Fruit fly (Drosophila melanogaster) whole organism, embryonic: ENCODE measurements around the gene CG45079.
A peak's percentile ranks its signal among the peaks of the same experiment; 100 is the strongest.

Experiments
- Adf1 ChIP-seq: fragments of 200-800 bp; sonication (Bioruptor generic); IDR thresholded peaks from 2 replicates; pipeline ENCODE4 v1.3.6; 2022; ENCODE audit warnings: missing biosample characterization, missing genetic modification characterization
- CG11093 ChIP-seq: fragments of 200-800 bp; sonication (Bioruptor generic); IDR thresholded peaks from 3 replicates; pipeline ENCODE4 v1.3.6; 2022; ENCODE audit warnings: missing biosample characterization, missing genetic modification characterization
- CG12219 ChIP-seq: fragments of 200-800 bp; sonication (Bioruptor generic); optimal IDR thresholded peaks from 3 replicates; lab custom pipeline; 2018; ENCODE audit warnings: missing biosample characterization, mild to moderate bottlenecking, missing genetic modification characterization
- CG12942 ChIP-seq: fragments of 200-800 bp; sonication (Bioruptor generic); optimal IDR thresholded peaks from 3 replicates; lab custom pipeline; 2016; ENCODE audit warnings: missing biosample characterization, missing genetic modification characterization
- CG14860 ChIP-seq: fragments of 200-800 bp; sonication (Bioruptor generic); IDR thresholded peaks from 3 replicates; pipeline ENCODE4 v1.3.6; 2022; ENCODE audit warnings: missing biosample characterization, missing genetic modification characterization; ENCODE audit not compliant: partially characterized antibody
- CG15479 ChIP-seq: fragments of 200-800 bp; sonication (Bioruptor generic); optimal IDR thresholded peaks from 3 replicates; lab custom pipeline; 2019; ENCODE audit warnings: missing biosample characterization, mild to moderate bottlenecking, missing genetic modification characterization, moderate library complexity
- CG16813 ChIP-seq: fragments of 200-800 bp; sonication (Bioruptor generic); IDR thresholded peaks from 3 replicates; pipeline ENCODE4 v1.3.6; 2022; ENCODE audit warnings: missing biosample characterization, missing genetic modification characterization; ENCODE audit not compliant: partially characterized antibody
- CG17186 ChIP-seq: fragments of 200-800 bp; sonication (Bioruptor generic); optimal IDR thresholded peaks from 3 replicates; lab custom pipeline; 2017; ENCODE audit warnings: missing biosample characterization, missing genetic modification reagents, missing genetic modification characterization
- CG17829 ChIP-seq: fragments of 200-800 bp; optimal IDR thresholded peaks from 2 replicates; lab custom pipeline; 2019; ENCODE audit warnings: missing biosample characterization, mild to moderate bottlenecking, missing genetic modification characterization, moderate library complexity
- CG18764 ChIP-seq: fragments of 200-800 bp; sonication (Bioruptor generic); optimal IDR thresholded peaks from 3 replicates; lab custom pipeline; 2016; ENCODE audit warnings: missing biosample characterization, missing genetic modification characterization
- CG3163 ChIP-seq: fragments of 200-800 bp; sonication (Bioruptor generic); optimal IDR thresholded peaks from 3 replicates; lab custom pipeline; 2016; ENCODE audit warnings: missing biosample characterization, missing genetic modification characterization
- CG32772 ChIP-seq: fragments of 200-800 bp; sonication (Bioruptor generic); IDR thresholded peaks from 2 replicates; pipeline ENCODE4 v1.3.6; 2022; ENCODE audit warnings: missing biosample characterization, missing genetic modification characterization
- CG33213 ChIP-seq: fragments of 200-800 bp; sonication (Bioruptor generic); optimal IDR thresholded peaks from 3 replicates; lab custom pipeline; 2016; ENCODE audit warnings: missing biosample characterization, missing genetic modification characterization
- CG33557 ChIP-seq: fragments of 200-800 bp; sonication (Bioruptor generic); optimal IDR thresholded peaks from 2 replicates; lab custom pipeline; 2019; ENCODE audit warnings: missing biosample characterization, mild to moderate bottlenecking, missing genetic modification characterization, moderate library complexity
- CG4282 ChIP-seq: fragments of 200-800 bp; sonication (Bioruptor generic); optimal IDR thresholded peaks from 2 replicates; lab custom pipeline; 2016; ENCODE audit warnings: missing biosample characterization, missing genetic modification characterization
- CG6254 ChIP-seq: fragments of 200-800 bp; sonication (Bioruptor generic); optimal IDR thresholded peaks from 3 replicates; lab custom pipeline; 2017; ENCODE audit warnings: mild to moderate bottlenecking, missing biosample characterization, missing genetic modification reagents, missing genetic modification characterization
- CG6765 ChIP-seq: fragments of 200-800 bp; sonication (Bioruptor generic); optimal IDR thresholded peaks from 3 replicates; lab custom pipeline; 2017; ENCODE audit warnings: missing biosample characterization, mild to moderate bottlenecking, missing genetic modification characterization
- CG7963 ChIP-seq: fragments of 200-800 bp; sonication (Bioruptor generic); IDR thresholded peaks from 3 replicates; pipeline ENCODE4 v1.3.6; 2022; ENCODE audit warnings: missing biosample characterization, missing genetic modification characterization; ENCODE audit not compliant: partially characterized antibody
- D19A ChIP-seq: fragments of 200-800 bp; optimal IDR thresholded peaks from 3 replicates; lab custom pipeline; 2019; ENCODE audit warnings: missing biosample characterization, mild to moderate bottlenecking, missing genetic modification characterization, moderate library complexity
- Dbx ChIP-seq: fragments of 200-800 bp; sonication (Bioruptor generic); IDR thresholded peaks from 3 replicates; pipeline ENCODE4 v1.3.6; 2022; ENCODE audit warnings: missing biosample characterization, missing genetic modification characterization
- Dref ChIP-seq: fragments of 200-800 bp; sonication (Bioruptor generic); IDR thresholded peaks from 2 replicates; pipeline ENCODE4 v1.3.6; 2022; ENCODE audit warnings: missing biosample characterization, missing genetic modification characterization
- HHEX ChIP-seq: fragments of 200-800 bp; sonication (Bioruptor generic); optimal IDR thresholded peaks from 3 replicates; lab custom pipeline; 2017; ENCODE audit warnings: missing biosample characterization, mild to moderate bottlenecking, missing genetic modification characterization, missing genetic modification reagents
- Lim3 ChIP-seq: fragments of 200-800 bp; sonication (Bioruptor generic); IDR thresholded peaks from 2 replicates; pipeline ENCODE4 v1.3.6; 2022; ENCODE audit warnings: missing biosample characterization, missing genetic modification characterization
- Myb ChIP-seq: fragments of 200-800 bp; sonication (Bioruptor generic); optimal IDR thresholded peaks from 2 replicates; lab custom pipeline; 2016; ENCODE audit warnings: missing biosample characterization, missing genetic modification characterization
- Neu2 ChIP-seq: fragments of 200-800 bp; sonication (Bioruptor generic); optimal IDR thresholded peaks from 3 replicates; lab custom pipeline; 2016; ENCODE audit warnings: missing biosample characterization, missing genetic modification characterization, borderline replicate concordance
- Nf-YA ChIP-seq: fragments of 200-800 bp; sonication (Bioruptor generic); IDR thresholded peaks from 2 replicates; pipeline ENCODE4 v1.3.6; 2022; ENCODE audit warnings: missing biosample characterization, missing genetic modification characterization
- Nf-YB ChIP-seq: fragments of 200-800 bp; sonication (Bioruptor generic); optimal IDR thresholded peaks from 3 replicates; lab custom pipeline; 2019; ENCODE audit warnings: missing biosample characterization, mild to moderate bottlenecking, missing genetic modification characterization, moderate library complexity
- Opbp ChIP-seq: fragments of 200-800 bp; sonication (Bioruptor generic); IDR thresholded peaks from 3 replicates; pipeline ENCODE4 v1.3.6; 2022; ENCODE audit warnings: missing biosample characterization, missing genetic modification characterization; ENCODE audit not compliant: partially characterized antibody
- Sox102F ChIP-seq: fragments of 200-800 bp; sonication (Bioruptor generic); optimal IDR thresholded peaks from 2 replicates; lab custom pipeline; 2018; ENCODE audit warnings: missing biosample characterization, mild to moderate bottlenecking, missing genetic modification characterization, moderate library complexity
- Stat92E ChIP-seq, 3 experiments: fragments of >200 bp in 2 of 3; fragments of 200-800 bp in 1 of 3; sonication (Bioruptor generic) in 1 of 3; optimal IDR thresholded peaks; 2 replicates each; lab custom pipeline; 2017 to 2019; ENCODE audit warnings: missing biosample characterization in 3 of 3, missing genetic modification characterization in 3 of 3, mild to moderate bottlenecking in 1 of 3, moderate library complexity in 1 of 3
- abd-A ChIP-seq: fragments of 200-800 bp; sonication (Bioruptor generic); optimal IDR thresholded peaks from 3 replicates; lab custom pipeline; 2019; ENCODE audit warnings: missing biosample characterization, mild to moderate bottlenecking, missing genetic modification characterization, moderate library complexity
- bbx ChIP-seq: fragments of 200-800 bp; sonication (Bioruptor generic); IDR thresholded peaks from 2 replicates; pipeline ENCODE4 v1.3.6; 2022; ENCODE audit warnings: missing biosample characterization, missing genetic modification characterization; ENCODE audit not compliant: partially characterized antibody
- cas ChIP-seq: fragments of 200-800 bp; sonication (Bioruptor generic); IDR thresholded peaks from 2 replicates; pipeline ENCODE4 v1.3.6; 2022; ENCODE audit warnings: missing biosample characterization, missing genetic modification characterization
- cg ChIP-seq: fragments of 200-800 bp; sonication (Bioruptor generic); optimal IDR thresholded peaks from 3 replicates; lab custom pipeline; 2019; ENCODE audit warnings: missing biosample characterization, mild to moderate bottlenecking, missing genetic modification characterization, moderate library complexity
- exex ChIP-seq: fragments of 200-800 bp; sonication (Bioruptor generic); optimal IDR thresholded peaks from 4 replicates; lab custom pipeline; 2018; ENCODE audit warnings: missing biosample characterization, mild to moderate bottlenecking, missing genetic modification characterization, moderate library complexity
- fd102C ChIP-seq: fragments of 200-800 bp; sonication (Bioruptor generic); optimal IDR thresholded peaks from 2 replicates; lab custom pipeline; 2018; ENCODE audit warnings: missing biosample characterization, mild to moderate bottlenecking, missing genetic modification characterization, moderate library complexity
- ftz-f1 ChIP-seq: fragments of 200-800 bp; sonication (Bioruptor generic); optimal IDR thresholded peaks from 2 replicates; lab custom pipeline; 2016; ENCODE audit warnings: missing biosample characterization, missing genetic modification characterization
- gem ChIP-seq: fragments of 200-800 bp; sonication (Bioruptor generic); optimal IDR thresholded peaks from 2 replicates; lab custom pipeline; 2019; ENCODE audit warnings: missing biosample characterization, mild to moderate bottlenecking, missing genetic modification characterization, moderate library complexity
- h ChIP-seq: fragments of >200 bp; optimal IDR thresholded peaks from 2 replicates; lab custom pipeline; 2017
- hb ChIP-seq: fragments of 200-800 bp; sonication (Bioruptor generic); IDR thresholded peaks from 3 replicates; pipeline ENCODE4 v1.3.6; 2022; ENCODE audit warnings: missing biosample characterization, missing genetic modification characterization; ENCODE audit not compliant: partially characterized antibody
- hkb ChIP-seq, 2 experiments: fragments of 200-800 bp in 1 of 2; fragments of >200 bp in 1 of 2; sonication (Bioruptor generic) in 1 of 2; IDR thresholded peaks in 1 of 2; optimal IDR thresholded peaks in 1 of 2; 2 replicates each; pipeline versions ENCODE4 v1.3.6 to Lab custom; 2017 to 2022; ENCODE audit warnings: missing biosample characterization in 1 of 2, missing genetic modification characterization in 1 of 2
- lbe ChIP-seq: fragments of 200-800 bp; sonication (Bioruptor generic); optimal IDR thresholded peaks from 2 replicates; lab custom pipeline; 2016; ENCODE audit warnings: missing biosample characterization, mild to moderate bottlenecking, missing genetic modification characterization
- nerfin-1 ChIP-seq: fragments of 200-800 bp; sonication (Bioruptor generic); optimal IDR thresholded peaks from 3 replicates; lab custom pipeline; 2019; ENCODE audit warnings: missing biosample characterization, mild to moderate bottlenecking, missing genetic modification characterization, moderate library complexity
- nerfin-2 ChIP-seq: fragments of 200-800 bp; sonication (Bioruptor generic); IDR thresholded peaks from 2 replicates; pipeline ENCODE4 v1.3.6; 2022; ENCODE audit warnings: missing biosample characterization, missing genetic modification characterization; ENCODE audit not compliant: partially characterized antibody
- nmo ChIP-seq: fragments of 200-800 bp; sonication (Bioruptor generic); optimal IDR thresholded peaks from 2 replicates; lab custom pipeline; 2018; ENCODE audit warnings: missing biosample characterization, mild to moderate bottlenecking, missing genetic modification characterization, moderate library complexity
- pho ChIP-seq: fragments of 200-800 bp; sonication (Bioruptor generic); optimal IDR thresholded peaks from 2 replicates; lab custom pipeline; 2016; ENCODE audit warnings: missing biosample characterization, missing genetic modification characterization
- psq ChIP-seq: fragments of 200-800 bp; sonication (Bioruptor generic); optimal IDR thresholded peaks from 2 replicates; lab custom pipeline; 2017; ENCODE audit warnings: missing biosample characterization, missing genetic modification characterization
- sens ChIP-seq: fragments of 200-800 bp; sonication (Bioruptor generic); peaks from one replicate; lab custom pipeline; 2016; ENCODE audit warnings: missing biosample characterization, missing genetic modification characterization
- slbo ChIP-seq: fragments of 200-800 bp; sonication (Bioruptor generic); IDR thresholded peaks from 2 replicates; pipeline ENCODE4 v1.3.6; 2022; ENCODE audit warnings: missing biosample characterization, missing genetic modification characterization
- so ChIP-seq: fragments of 200-800 bp; sonication (Bioruptor generic); IDR thresholded peaks from 3 replicates; pipeline ENCODE4 v1.3.6; 2022; ENCODE audit warnings: missing biosample characterization, missing genetic modification characterization
- tap ChIP-seq: fragments of 200-800 bp; optimal IDR thresholded peaks from 3 replicates; lab custom pipeline; 2019; ENCODE audit warnings: missing biosample characterization, mild to moderate bottlenecking, missing genetic modification characterization, moderate library complexity

The CG45079 gene

dm6 chr3R:17115668-17116067, 8.6 kb upstream of the CG45079 start (continued):
- no peak for TF ChIP-seq fd102C
- no peak for TF ChIP-seq Dref
- TF ChIP-seq so (GFP tag; lab: Robert Waterston, UW), result no peak
- peak; percentile 70 for TF ChIP-seq sens
- no peak for TF ChIP-seq cas (GFP tag; lab: Robert Waterston, UW)
- peak; percentile 48 for TF ChIP-seq exex (tag; lab: Kevin White, UChicago)
- TF ChIP-seq tap (tag; lab: Kevin White, UChicago), result no peak
- no peak for TF ChIP-seq CG7963 (GFP tag; lab: Robert Waterston, UW)
- TF ChIP-seq abd-A (tag; lab: Kevin White, UChicago), result no peak
- TF ChIP-seq CG3163, result no peak
- TF ChIP-seq slbo (GFP tag; lab: Robert Waterston, UW), result no peak
- TF ChIP-seq CG6254 (GFP tag; lab: Kevin White, UChicago), result peak; percentile 30
- TF ChIP-seq CG33213, result no peak
- TF ChIP-seq Opbp (GFP tag; lab: Robert Waterston, UW), result no peak
- no peak for TF ChIP-seq D19A (tag; lab: Kevin White, UChicago)
- no peak for TF ChIP-seq pho
- peak; percentile 27 for TF ChIP-seq CG6765 (GFP tag; lab: Kevin White, UChicago)
- no peak for TF ChIP-seq Sox102F (GFP tag; lab: Kevin White, UChicago)
- no peak for TF ChIP-seq HHEX
- TF ChIP-seq Myb (GFP tag; lab: Kevin White, UChicago), result no peak
- no peak for TF ChIP-seq psq (GFP tag; lab: Kevin White, UChicago)
- no peak for TF ChIP-seq CG17186
- peak; percentile 25 for TF ChIP-seq nerfin-1 (tag; lab: Kevin White, UChicago)
- TF ChIP-seq hkb (optimal IDR thresholded peaks at IDR 0.05; lab: Kevin White, UChicago), result no peak
- TF ChIP-seq hkb (GFP tag; IDR thresholded peaks at IDR 0.05; lab: Robert Waterston, UW), result no peak
- TF ChIP-seq gem (tag; lab: Kevin White, UChicago), result no peak
- no peak for TF ChIP-seq nerfin-2 (GFP tag; lab: Robert Waterston, UW)
- TF ChIP-seq CG12942 (GFP tag; lab: Kevin White, UChicago), result no peak
- TF ChIP-seq hb (GFP tag; lab: Robert Waterston, UW), result no peak
- TF ChIP-seq h, result no peak
- no peak for TF ChIP-seq Nf-YA (GFP tag; lab: Robert Waterston, UW)
- no peak for TF ChIP-seq cg (GFP tag; lab: Kevin White, UChicago)
- no peak for TF ChIP-seq ftz-f1 (GFP tag; lab: Kevin White, UChicago)
- no peak for TF ChIP-seq CG17829 (tag; lab: Kevin White, UChicago)
- TF ChIP-seq Neu2 (GFP tag; lab: Kevin White, UChicago), result no peak
- TF ChIP-seq bbx (GFP tag; lab: Robert Waterston, UW), result no peak
- TF ChIP-seq CG32772 (GFP tag; lab: Robert Waterston, UW), result no peak
- no peak for TF ChIP-seq CG15479 (GFP tag; lab: Kevin White, UChicago)
- TF ChIP-seq CG33557, result peak; percentile 69
- no peak for TF ChIP-seq CG14860 (GFP tag; lab: Robert Waterston, UW)
- no peak for TF ChIP-seq CG18764 (GFP tag; lab: Kevin White, UChicago)
- TF ChIP-seq CG4282 (GFP tag; lab: Kevin White, UChicago), result no peak
- TF ChIP-seq lbe (GFP tag; lab: Kevin White, UChicago), result peak; percentile 45
- TF ChIP-seq Dbx (GFP tag; lab: Robert Waterston, UW), result no peak
- TF ChIP-seq Stat92E (GFP tag; optimal IDR thresholded peaks at IDR 0.05; lab: Kevin White, UChicago), result no peak
- TF ChIP-seq Lim3 (GFP tag; lab: Robert Waterston, UW), result no peak
- no peak for TF ChIP-seq Nf-YB
- TF ChIP-seq nmo (GFP tag; lab: Kevin White, UChicago), result no peak
- TF ChIP-seq CG16813 (GFP tag; lab: Robert Waterston, UW), result no peak
- TF ChIP-seq Adf1 (GFP tag; lab: Robert Waterston, UW), result no peak
- TF ChIP-seq CG11093 (GFP tag; lab: Robert Waterston, UW), result no peak
- TF ChIP-seq CG12219 (GFP tag; lab: Kevin White, UChicago), result peak; percentile 37
